Worm (Caenorhabditis elegans) whole organism, early embryonic: Measurements from ENCODE around the gene B0285.3.

ENCODE experiments used
- B0310.2 ChIP-seq: sonication (generic microtip); optimal IDR thresholded peaks from 2 replicates; lab custom pipeline; 2016; ENCODE audit warnings: mild to moderate bottlenecking, missing genetic modification characterization, missing compliant biosample characterization
- ama-1 ChIP-seq: fragments of 150-350 bp; optimal IDR thresholded peaks from 2 replicates; lab custom pipeline; 2014
- ceh-13 ChIP-seq: fragments of 200-800 bp; sonication (Bioruptor generic); optimal IDR thresholded peaks from 2 replicates; lab custom pipeline; 2018; ENCODE audit warnings: mild to moderate bottlenecking, missing genetic modification characterization, missing compliant biosample characterization
- ceh-36 ChIP-seq: sonication (generic microtip); optimal IDR thresholded peaks from 2 replicates; lab custom pipeline; 2016; ENCODE audit warnings: missing genetic modification characterization, inconsistent platforms, missing compliant biosample characterization
- flt-1 ChIP-seq: fragments of 200-800 bp; sonication (Bioruptor generic); IDR thresholded peaks from 2 replicates; pipeline ENCODE4 v1.3.6; 2022; ENCODE audit warnings: missing genetic modification characterization, missing compliant biosample characterization
- hmg-4 ChIP-seq: fragments of 200-800 bp; sonication (Bioruptor generic); optimal IDR thresholded peaks from 2 replicates; lab custom pipeline; 2018; ENCODE audit warnings: mild to moderate bottlenecking, missing genetic modification characterization, missing compliant biosample characterization
- scrt-1 ChIP-seq: fragments of 200-800 bp; sonication (Bioruptor generic); IDR thresholded peaks from 2 replicates; pipeline ENCODE4 v1.3.6; 2022; ENCODE audit warnings: missing genetic modification characterization, missing compliant biosample characterization
- tbx-11 ChIP-seq: fragments of 200-800 bp; sonication (Bioruptor generic); IDR thresholded peaks from 2 replicates; pipeline ENCODE4 v1.3.6; 2022; ENCODE audit warnings: missing genetic modification characterization, missing compliant biosample characterization
- tbx-37 ChIP-seq: fragments of 200-800 bp; sonication (Bioruptor generic); conservative IDR thresholded peaks from 2 replicates; pipeline ENCODE4 v1.3.6; 2022; ENCODE audit warnings: missing genetic modification reagents, missing genetic modification characterization, missing compliant biosample characterization
- tra-4 ChIP-seq: sonication (generic microtip); optimal IDR thresholded peaks from 2 replicates; lab custom pipeline; 2017; ENCODE audit warnings: missing genetic modification characterization, missing compliant biosample characterization

DNA sequence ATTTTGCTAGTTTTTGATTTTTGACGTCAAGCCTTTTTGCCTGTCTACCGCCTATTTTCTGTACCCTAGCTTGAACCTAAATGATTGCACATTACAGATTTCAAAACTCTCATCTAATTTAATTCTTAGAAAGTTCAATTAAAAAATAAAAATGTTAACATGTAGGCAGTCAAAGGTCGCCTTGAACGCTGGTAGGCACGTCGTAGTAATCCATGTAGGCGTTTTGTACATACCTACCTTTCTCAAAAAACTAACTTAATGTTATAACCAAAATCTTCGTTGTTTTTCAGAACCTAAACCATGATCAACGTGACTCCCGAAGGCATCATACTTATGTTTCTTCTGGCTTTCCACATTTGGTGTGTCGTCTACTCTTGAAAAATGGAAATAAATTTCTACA is 19.3 kb downstream of the B0285.3 start, which contains the start of gene H38K22.9:
- no peak for TF ChIP-seq scrt-1
- no peak for TF ChIP-seq hmg-4 (GFP tag; lab: Kevin White, UChicago)
- TF ChIP-seq ceh-13 (GFP tag; lab: Kevin White, UChicago), result no peak
- TF ChIP-seq ama-1 (lab: Kevin White, UChicago), result no peak
- no peak for TF ChIP-seq tbx-11 (GFP tag; lab: Robert Waterston, UW)
- TF ChIP-seq B0310.2, result no peak
- no peak for TF ChIP-seq ceh-36
- no peak for TF ChIP-seq tbx-37 (GFP tag; lab: Robert Waterston, UW)
- TF ChIP-seq tra-4 (tag; lab: Kevin White, UChicago), result no peak
- TF ChIP-seq flt-1 (GFP tag; lab: Robert Waterston, UW), result no peak
